Fruit fly (Drosophila melanogaster): ENCODE results near the gene CG11583.

Gene CG11583

DNA sequence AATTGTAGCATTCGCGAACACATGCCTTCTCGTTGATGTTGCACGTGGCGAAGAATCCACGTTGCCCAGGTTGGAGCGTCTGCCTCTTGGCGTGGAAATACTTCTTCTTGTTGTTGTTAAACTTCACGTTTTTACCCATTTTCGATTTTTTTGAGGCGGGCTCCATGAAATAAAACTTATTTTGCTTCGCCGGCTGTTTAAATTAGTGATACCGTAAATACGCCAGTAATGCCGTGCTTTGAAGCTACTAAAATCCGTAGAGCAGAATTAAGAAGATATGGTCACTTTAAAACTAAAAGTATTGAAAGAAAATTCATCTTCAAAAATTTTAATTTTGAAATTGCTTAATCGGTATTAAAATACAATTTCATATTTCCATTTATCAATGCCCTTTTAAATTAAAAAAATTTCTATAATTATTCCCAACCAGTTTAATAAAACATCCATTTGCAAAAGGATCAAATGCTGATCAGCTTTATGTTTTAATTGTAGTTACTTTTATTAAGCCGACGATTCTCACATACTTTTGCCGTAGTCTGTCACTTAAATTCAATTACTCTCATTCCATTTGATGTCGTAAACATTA is 39.5 kb upstream of the CG11583 start, which contains the start of gene CG15014:
CG15014 (minus strand) TSS at position 228 of the 586 bp plus-strand sequence.
- TF ChIP-seq CG4328 (GFP tag; optimal IDR thresholded peaks at IDR 0.05) (no peak), pho (GFP tag; optimal IDR thresholded peaks at IDR 0.05) (no peak), Ets97D (GFP tag; optimal IDR thresholded peaks at IDR 0.05) (no peak), sens (GFP tag) (peak; percentile 86), sima (GFP tag; optimal IDR thresholded peaks at IDR 0.05) (no peak), stwl (tag; optimal IDR thresholded peaks at IDR 0.05) (peak; percentile 92), Hmr (GFP tag; optimal IDR thresholded peaks at IDR 0.05) (no peak), Blimp-1 (GFP tag; optimal IDR thresholded peaks at IDR 0.05) (no peak), trem (tag; optimal IDR thresholded peaks at IDR 0.05) (peak; percentile 29), MTF-1 (GFP tag; optimal IDR thresholded peaks at IDR 0.05; ENCODE audit: borderline replicate concordance) (no peak), HLH4C (GFP tag; IDR thresholded peaks at IDR 0.05; ENCODE audit: partially characterized antibody) (no peak), pzg (GFP tag; optimal IDR thresholded peaks at IDR 0.05) (peak; percentile 49), Sox100B (GFP tag; optimal IDR thresholded peaks at IDR 0.05) (no peak), CG8388 (GFP tag; optimal IDR thresholded peaks at IDR 0.05) (no peak), CG7357 (GFP tag; IDR thresholded peaks at IDR 0.05) (no peak), Stat92E (GFP tag; optimal IDR thresholded peaks at IDR 0.05) (peak in 1 of 3 experiments; percentile 14), CG13287 (GFP tag; IDR thresholded peaks at IDR 0.05; ENCODE audit: partially characterized antibody) (peak; percentile 29; the same call in 1 of the 2 replicates), CG34422 (GFP tag; IDR thresholded peaks at IDR 0.05) (peak; percentile 16; the same call in 1 of the 3 replicates), ham (GFP tag; IDR thresholded peaks at IDR 0.05) (no peak), onecut (GFP tag; IDR thresholded peaks at IDR 0.05) (no peak), NC2α (GFP tag; optimal IDR thresholded peaks at IDR 0.05) (no peak), amos (GFP tag; IDR thresholded peaks at IDR 0.05; ENCODE audit: partially characterized antibody) (no peak), crp (GFP tag; optimal IDR thresholded peaks at IDR 0.05) (peak in 1 of 2 experiments; percentile 42), danr (GFP tag; IDR thresholded peaks at IDR 0.05) (no peak), CG18476 (GFP tag; optimal IDR thresholded peaks at IDR 0.05) (no peak), CG13123 (GFP tag; optimal IDR thresholded peaks at IDR 0.05) (no peak), grau (tag; optimal IDR thresholded peaks at IDR 0.05) (no peak), BEAF-32 (GFP tag; optimal IDR thresholded peaks at IDR 0.05) (peak; percentile 25), Lhr (GFP tag; optimal IDR thresholded peaks at IDR 0.05) (peak; percentile 6), Lim3 (GFP tag; IDR thresholded peaks at IDR 0.05) (no peak), MBD-R2 (GFP tag; IDR thresholded peaks at IDR 0.05) (peak; percentile 68), CG10267 (tag; optimal IDR thresholded peaks at IDR 0.05) (peak; percentile 34), gfzf (GFP tag; optimal IDR thresholded peaks at IDR 0.05) (peak; percentile 85), ash1 (GFP tag; optimal IDR thresholded peaks at IDR 0.05) (no peak), gcm2 (GFP tag; optimal IDR thresholded peaks at IDR 0.05) (no peak), MESR4 (GFP tag; optimal IDR thresholded peaks at IDR 0.05) (peak; percentile 40), dm (GFP tag; optimal IDR thresholded peaks at IDR 0.05) (peak; percentile 43), btn (GFP tag; optimal IDR thresholded peaks at IDR 0.05) (no peak), da (GFP tag; optimal IDR thresholded peaks at IDR 0.05) (no peak), Dp (GFP tag; optimal IDR thresholded peaks at IDR 0.05) (peak; percentile 29), row (GFP tag; IDR thresholded peaks at IDR 0.05) (peak; percentile 42; the same call in 2 of the 3 replicates), slbo (GFP tag; IDR thresholded peaks at IDR 0.05) (no peak), CG12155 (GFP tag; optimal IDR thresholded peaks at IDR 0.05) (no peak), YL-1 (GFP tag; optimal IDR thresholded peaks at IDR 0.05) (peak; percentile 48), kay (GFP tag; optimal IDR thresholded peaks at IDR 0.05) (no peak), CG14710 (tag; optimal IDR thresholded peaks at IDR 0.05) (peak; percentile 23), CG4617 (GFP tag; optimal IDR thresholded peaks at IDR 0.05; ENCODE audit: borderline replicate concordance) (peak; percentile 43), CG32772 (GFP tag; IDR thresholded peaks at IDR 0.05) (no peak), CG9797 (GFP tag; optimal IDR thresholded peaks at IDR 0.05) (peak; percentile 70)
